Fruit fly (Drosophila melanogaster) whole organism, embryonic: Measurements from ENCODE around the gene CG31952.

Source experiments
- B-H2 ChIP-seq: fragments of 200-800 bp; sonication (Bioruptor generic); optimal IDR thresholded peaks from 2 replicates; lab custom pipeline; 2018; ENCODE audit warnings: missing biosample characterization, mild to moderate bottlenecking, missing genetic modification characterization
- BtbVII ChIP-seq: fragments of 200-800 bp; sonication (Bioruptor generic); optimal IDR thresholded peaks from 3 replicates; lab custom pipeline; 2017; ENCODE audit warnings: missing biosample characterization, mild to moderate bottlenecking, missing genetic modification characterization
- CG10209 ChIP-seq: fragments of 200-800 bp; sonication (Bioruptor generic); optimal IDR thresholded peaks from 3 replicates; lab custom pipeline; 2017; ENCODE audit warnings: missing biosample characterization, mild to moderate bottlenecking, missing genetic modification characterization, missing genetic modification reagents
- CG11247 ChIP-seq: fragments of 200-800 bp; sonication (Bioruptor generic); IDR thresholded peaks from 2 replicates; pipeline ENCODE4 v1.3.6; 2022; ENCODE audit warnings: missing biosample characterization, missing genetic modification characterization
- CG12942 ChIP-seq: fragments of 200-800 bp; sonication (Bioruptor generic); optimal IDR thresholded peaks from 3 replicates; lab custom pipeline; 2016; ENCODE audit warnings: missing biosample characterization, missing genetic modification characterization
- CG18599 ChIP-seq: fragments of 200-800 bp; sonication (Bioruptor generic); optimal IDR thresholded peaks from 3 replicates; lab custom pipeline; 2017; ENCODE audit warnings: missing biosample characterization, missing genetic modification characterization, mild to moderate bottlenecking, moderate library complexity, missing genetic modification reagents
- CG32532 ChIP-seq: fragments of 200-800 bp; sonication (Bioruptor generic); IDR thresholded peaks from 2 replicates; pipeline ENCODE4 v1.3.6; 2022; ENCODE audit warnings: missing biosample characterization, missing genetic modification characterization
- CG33557 ChIP-seq: fragments of 200-800 bp; sonication (Bioruptor generic); optimal IDR thresholded peaks from 2 replicates; lab custom pipeline; 2019; ENCODE audit warnings: missing biosample characterization, mild to moderate bottlenecking, missing genetic modification characterization, moderate library complexity
- CG34422 ChIP-seq: fragments of 200-800 bp; sonication (Bioruptor generic); IDR thresholded peaks from 3 replicates; pipeline ENCODE4 v1.3.6; 2022; ENCODE audit warnings: missing biosample characterization, missing genetic modification characterization
- CG5180 ChIP-seq: fragments of 200-800 bp; sonication (Bioruptor generic); optimal IDR thresholded peaks from 3 replicates; lab custom pipeline; 2017; ENCODE audit warnings: missing biosample characterization, missing genetic modification characterization, mild to moderate bottlenecking, moderate library complexity, missing genetic modification reagents
- CG6813 ChIP-seq: fragments of 200-800 bp; sonication (Bioruptor generic); optimal IDR thresholded peaks from 2 replicates; lab custom pipeline; 2017; ENCODE audit warnings: missing biosample characterization, missing genetic modification characterization, mild to moderate bottlenecking, moderate library complexity, missing genetic modification reagents
- Ets65A ChIP-seq: fragments of 200-800 bp; sonication (Bioruptor generic); peaks from one replicate; lab custom pipeline; 2016; ENCODE audit warnings: missing biosample characterization, missing genetic modification characterization
- Fer1 ChIP-seq: fragments of 200-800 bp; sonication (Bioruptor generic); optimal IDR thresholded peaks from 2 replicates; lab custom pipeline; 2017; ENCODE audit warnings: missing biosample characterization, mild to moderate bottlenecking, missing genetic modification characterization
- Hey ChIP-seq: fragments of 200-800 bp; sonication (Bioruptor generic); optimal IDR thresholded peaks from 3 replicates; lab custom pipeline; 2018; ENCODE audit warnings: missing biosample characterization, mild to moderate bottlenecking, missing genetic modification characterization
- Hr39 ChIP-seq: fragments of >200 bp; optimal IDR thresholded peaks from 2 replicates; lab custom pipeline; 2017
- Hr78 ChIP-seq, 2 experiments: fragments of 200-800 bp in 1 of 2; fragments of >200 bp in 1 of 2; sonication (Bioruptor generic) in 1 of 2; optimal IDR thresholded peaks; 2 replicates each; lab custom pipeline; 2017 to 2019; ENCODE audit warnings: missing biosample characterization in 2 of 2, missing genetic modification characterization in 2 of 2, mild to moderate bottlenecking in 1 of 2, moderate library complexity in 1 of 2
- Max ChIP-seq: fragments of 200-800 bp; sonication (Bioruptor generic); optimal IDR thresholded peaks from 2 replicates; lab custom pipeline; 2016; ENCODE audit warnings: missing biosample characterization, mild to moderate bottlenecking, missing genetic modification characterization
- Meics ChIP-seq: fragments of 200-800 bp; sonication (Bioruptor generic); optimal IDR thresholded peaks from 2 replicates; lab custom pipeline; 2017; ENCODE audit warnings: missing biosample characterization, mild to moderate bottlenecking, missing genetic modification characterization
- Rfx ChIP-seq: fragments of 200-800 bp; sonication (Bioruptor generic); IDR thresholded peaks from 2 replicates; pipeline ENCODE4 v1.3.6; 2022; ENCODE audit warnings: missing biosample characterization, missing genetic modification characterization
- Rx ChIP-seq: fragments of 200-800 bp; sonication (Bioruptor generic); IDR thresholded peaks from 2 replicates; pipeline ENCODE4 v1.3.6; 2022; ENCODE audit warnings: missing biosample characterization, missing genetic modification characterization
- Sin3A ChIP-seq: fragments of >200 bp; optimal IDR thresholded peaks from 2 replicates; lab custom pipeline; 2018
- Sox102F ChIP-seq: fragments of 200-800 bp; sonication (Bioruptor generic); optimal IDR thresholded peaks from 2 replicates; lab custom pipeline; 2018; ENCODE audit warnings: missing biosample characterization, mild to moderate bottlenecking, missing genetic modification characterization, moderate library complexity
- Xrp1 ChIP-seq: fragments of 200-800 bp; sonication (Bioruptor generic); IDR thresholded peaks from 2 replicates; pipeline ENCODE4 v1.3.6; 2022; ENCODE audit warnings: missing biosample characterization, missing genetic modification characterization
- aop ChIP-seq: fragments of 200-800 bp; sonication (Bioruptor generic); IDR thresholded peaks from 2 replicates; pipeline ENCODE4 v1.3.6; 2022; ENCODE audit warnings: missing biosample characterization, missing genetic modification characterization
- cg ChIP-seq: fragments of 200-800 bp; sonication (Bioruptor generic); optimal IDR thresholded peaks from 3 replicates; lab custom pipeline; 2019; ENCODE audit warnings: missing biosample characterization, mild to moderate bottlenecking, missing genetic modification characterization, moderate library complexity
- chinmo ChIP-seq: fragments of 200-800 bp; sonication (Bioruptor generic); IDR thresholded peaks from 4 replicates; pipeline ENCODE4 v1.3.6; 2022; ENCODE audit warnings: missing biosample characterization, missing genetic modification characterization; ENCODE audit not compliant: partially characterized antibody
- crol ChIP-seq: fragments of 200-800 bp; sonication (Bioruptor generic); IDR thresholded peaks from 2 replicates; pipeline ENCODE4 v1.3.6; 2022; ENCODE audit warnings: missing biosample characterization, missing genetic modification characterization
- cwo ChIP-seq: fragments of 200-800 bp; sonication (Bioruptor generic); optimal IDR thresholded peaks from 3 replicates; lab custom pipeline; 2017; ENCODE audit warnings: missing biosample characterization, missing genetic modification characterization, mild to moderate bottlenecking, moderate library complexity, missing genetic modification reagents
- exex ChIP-seq: fragments of 200-800 bp; sonication (Bioruptor generic); optimal IDR thresholded peaks from 4 replicates; lab custom pipeline; 2018; ENCODE audit warnings: missing biosample characterization, mild to moderate bottlenecking, missing genetic modification characterization, moderate library complexity
- hkb ChIP-seq, 2 experiments: fragments of 200-800 bp in 1 of 2; fragments of >200 bp in 1 of 2; sonication (Bioruptor generic) in 1 of 2; IDR thresholded peaks in 1 of 2; optimal IDR thresholded peaks in 1 of 2; 2 replicates each; pipeline versions ENCODE4 v1.3.6 to Lab custom; 2017 to 2022; ENCODE audit warnings: missing biosample characterization in 1 of 2, missing genetic modification characterization in 1 of 2
- knrl ChIP-seq: fragments of 200-800 bp; sonication (Bioruptor generic); IDR thresholded peaks from 3 replicates; pipeline ENCODE4 v1.3.6; 2022; ENCODE audit warnings: missing biosample characterization, missing genetic modification characterization; ENCODE audit not compliant: partially characterized antibody
- mirr ChIP-seq: fragments of 200-800 bp; sonication (Bioruptor generic); optimal IDR thresholded peaks from 3 replicates; lab custom pipeline; 2018; ENCODE audit warnings: missing biosample characterization, mild to moderate bottlenecking, missing genetic modification characterization
- mld ChIP-seq: fragments of 200-800 bp; sonication (Bioruptor generic); IDR thresholded peaks from 3 replicates; pipeline ENCODE4 v1.3.6; 2022; ENCODE audit warnings: missing biosample characterization, missing genetic modification characterization; ENCODE audit not compliant: partially characterized antibody
- oc ChIP-seq: fragments of 200-800 bp; sonication (Bioruptor generic); optimal IDR thresholded peaks from 2 replicates; lab custom pipeline; 2018; ENCODE audit warnings: missing biosample characterization, mild to moderate bottlenecking, missing genetic modification characterization, moderate library complexity
- pb ChIP-seq: fragments of 200-800 bp; sonication (Bioruptor generic); optimal IDR thresholded peaks from 3 replicates; lab custom pipeline; 2016; ENCODE audit warnings: missing biosample characterization, missing genetic modification characterization
- pzg ChIP-seq: fragments of 200-800 bp; sonication (Bioruptor generic); optimal IDR thresholded peaks from 3 replicates; lab custom pipeline; 2018; ENCODE audit warnings: missing biosample characterization, mild to moderate bottlenecking, missing genetic modification characterization, moderate library complexity
- rib ChIP-seq: fragments of 200-800 bp; sonication (Bioruptor generic); IDR thresholded peaks from 2 replicates; pipeline ENCODE4 v1.3.6; 2022; ENCODE audit warnings: missing biosample characterization, missing genetic modification characterization
- salm ChIP-seq: fragments of 200-800 bp; sonication (Bioruptor generic); optimal IDR thresholded peaks from 2 replicates; lab custom pipeline; 2018; ENCODE audit warnings: missing biosample characterization, mild to moderate bottlenecking, missing genetic modification characterization
- sd ChIP-seq: fragments of 200-800 bp; sonication (Bioruptor generic); optimal IDR thresholded peaks from 3 replicates; lab custom pipeline; 2018; ENCODE audit warnings: missing biosample characterization, mild to moderate bottlenecking, missing genetic modification characterization, moderate library complexity
- seq ChIP-seq: fragments of 200-800 bp; sonication (Bioruptor generic); IDR thresholded peaks from 2 replicates; pipeline ENCODE4 v1.3.6; 2022; ENCODE audit warnings: missing biosample characterization, missing genetic modification characterization
- sima ChIP-seq: fragments of 200-800 bp; sonication (Bioruptor generic); optimal IDR thresholded peaks from 2 replicates; lab custom pipeline; 2016; ENCODE audit warnings: missing biosample characterization, missing genetic modification characterization
- slou ChIP-seq: fragments of 200-800 bp; sonication (Bioruptor generic); optimal IDR thresholded peaks from 3 replicates; lab custom pipeline; 2016; ENCODE audit warnings: missing biosample characterization, missing genetic modification characterization
- sug ChIP-seq: fragments of 200-800 bp; optimal IDR thresholded peaks from 2 replicates; lab custom pipeline; 2019; ENCODE audit warnings: missing biosample characterization, mild to moderate bottlenecking, missing genetic modification characterization, moderate library complexity
- tap ChIP-seq: fragments of 200-800 bp; optimal IDR thresholded peaks from 3 replicates; lab custom pipeline; 2019; ENCODE audit warnings: missing biosample characterization, mild to moderate bottlenecking, missing genetic modification characterization, moderate library complexity
- vvl ChIP-seq: fragments of 200-800 bp; sonication (Bioruptor generic); IDR thresholded peaks from 2 replicates; pipeline ENCODE4 v1.3.6; 2022; ENCODE audit warnings: missing biosample characterization, missing genetic modification characterization

CG31952 gene

dm6 chr2L:3416527-3417304, at the start of gene CG31952 (continued):
- no peak for TF ChIP-seq sima (GFP tag; lab: Kevin White, UChicago)
- TF ChIP-seq Sox102F (GFP tag; lab: Kevin White, UChicago) = no peak
- no peak for TF ChIP-seq aop
- TF ChIP-seq Sin3A (lab: Kevin White, UChicago) = no peak
- peak; percentile 66; the same call in 2 of the 4 replicates for TF ChIP-seq chinmo (GFP tag; lab: Robert Waterston, UW)
- TF ChIP-seq pb (GFP tag; lab: Kevin White, UChicago) = no peak
- TF ChIP-seq CG34422 (GFP tag; lab: Robert Waterston, UW) = no peak
- no peak for TF ChIP-seq mld (GFP tag; lab: Robert Waterston, UW)

dm6 chr2L:3368425-3368824, 48.1 kb upstream of the CG31952 start:
- TF ChIP-seq seq (no peak), Hr39 (lab: Kevin White, UChicago) (no peak), CG12942 (GFP tag; lab: Kevin White, UChicago) (no peak), Max (no peak), Rfx (GFP tag; lab: Robert Waterston, UW) (no peak), CG33557 (GFP tag; lab: Kevin White, UChicago) (no peak), CG11247 (GFP tag; lab: Robert Waterston, UW) (no peak)

- TF ChIP-seq oc (tag; lab: Kevin White, UChicago) (no peak), B-H2 (GFP tag; lab: Kevin White, UChicago) (peak; percentile 25), Meics (GFP tag; lab: Kevin White, UChicago) (no peak), BtbVII (GFP tag; lab: Kevin White, UChicago) (peak; percentile 49), Hr78 (GFP tag; optimal IDR thresholded peaks at IDR 0.05; lab: Kevin White, UChicago) (no peak), rib (0 out of 2 replicates have a peak, but pooled peaks have one; percentile 33), CG5180 (GFP tag; lab: Kevin White, UChicago) (peak; percentile 22), Ets65A (GFP tag; lab: Kevin White, UChicago) (peak; percentile 41), Rx (no peak), CG32532 (GFP tag; lab: Robert Waterston, UW) (peak; percentile 11; the same call in 1 of the 2 replicates), cwo (GFP tag; lab: Kevin White, UChicago) (peak; percentile 72), hkb (optimal IDR thresholded peaks at IDR 0.05; lab: Kevin White, UChicago) (no peak), hkb (GFP tag; IDR thresholded peaks at IDR 0.05; lab: Robert Waterston, UW) (0 out of 2 replicates have a peak, but pooled peaks have one; percentile 20), knrl (GFP tag; lab: Robert Waterston, UW) (no peak), exex (tag; lab: Kevin White, UChicago) (peak; percentile 97), tap (tag; lab: Kevin White, UChicago) (no peak), sug (peak; percentile 85), CG6813 (peak; percentile 10), pzg (GFP tag; lab: Kevin White, UChicago) (no peak), Xrp1 (GFP tag; lab: Robert Waterston, UW) (no peak), sd (peak; percentile 69), vvl (GFP tag; lab: Robert Waterston, UW) (no peak), crol (GFP tag; lab: Robert Waterston, UW) (peak; percentile 80), CG18599 (GFP tag; lab: Kevin White, UChicago) (peak; percentile 60), cg (GFP tag; lab: Kevin White, UChicago) (peak; percentile 45), chinmo (GFP tag; lab: Robert Waterston, UW) (0 out of 4 replicates have a peak, but pooled peaks have one; percentile 62), Fer1 (peak; percentile 4), Hey (peak; percentile 70), CG10209 (no peak), slou (GFP tag; lab: Kevin White, UChicago) (no peak), salm (no peak), mirr (GFP tag; lab: Kevin White, UChicago) (peak; percentile 84)
Observed at dm6 chr2L:3369083-3369653, 47.3 kb upstream of the CG31952 start.
